Worm (Caenorhabditis elegans): ENCODE results near the gene C04F5.8.

Gene C04F5.8

ce11 chrV:5143785-5144184 is 30.2 kb upstream of the C04F5.8 start, which contains the start of gene srh-129:
TSS of gene srh-129 (minus strand) at chrV:5143885.
- TF ChIP-seq tbx-11 (GFP tag; IDR thresholded peaks at IDR 0.05) (no peak), aly-1 (tag; optimal IDR thresholded peaks at IDR 0.05) (no peak), hmbx-1 (tag; optimal IDR thresholded peaks at IDR 0.05) (no peak), ama-1 (optimal IDR thresholded peaks at IDR 0.05) (no peak), hmg-4 (GFP tag; optimal IDR thresholded peaks at IDR 0.05) (no peak), sea-1 (GFP tag; conservative IDR thresholded peaks at IDR 0.05) (no peak), pes-1 (GFP tag; IDR thresholded peaks at IDR 0.05) (no peak), tbx-37 (GFP tag; conservative IDR thresholded peaks at IDR 0.05) (no peak)

ce11 chrV:5137919-5138318 is 24.4 kb upstream of the C04F5.8 start, which contains the start of gene F14F9.3:
TSS of gene F14F9.3 (plus strand) at chrV:5138219.
- TF ChIP-seq hnd-1 (tag; optimal IDR thresholded peaks at IDR 0.05) (no peak), tra-4 (tag; optimal IDR thresholded peaks at IDR 0.05) (no peak), ceh-36 (tag; optimal IDR thresholded peaks at IDR 0.05) (no peak), ama-1 (optimal IDR thresholded peaks at IDR 0.05) (no peak), ets-7 (tag; optimal IDR thresholded peaks at IDR 0.05) (no peak), flt-1 (GFP tag; IDR thresholded peaks at IDR 0.05) (no peak), pes-1 (GFP tag; IDR thresholded peaks at IDR 0.05) (no peak), tbx-37 (GFP tag; conservative IDR thresholded peaks at IDR 0.05) (no peak), hmbx-1 (tag; optimal IDR thresholded peaks at IDR 0.05) (no peak), hmg-4 (GFP tag; optimal IDR thresholded peaks at IDR 0.05) (no peak), scrt-1 (GFP tag; IDR thresholded peaks at IDR 0.05) (no peak), B0310.2 (tag; optimal IDR thresholded peaks at IDR 0.05) (no peak), ceh-13 (GFP tag; optimal IDR thresholded peaks at IDR 0.05) (no peak), F13C5.2 (tag; optimal IDR thresholded peaks at IDR 0.05) (no peak), aly-1 (tag; optimal IDR thresholded peaks at IDR 0.05) (no peak), tbx-11 (GFP tag; IDR thresholded peaks at IDR 0.05) (no peak), sea-1 (GFP tag; conservative IDR thresholded peaks at IDR 0.05) (no peak)

ce11 chrV:5132441-5132840 is 18.9 kb upstream of the C04F5.8 start, which contains the start of gene F14F9.4:
TSS of gene F14F9.4 (plus strand) at chrV:5132741.
- no peak for TF ChIP-seq B0310.2 (tag; optimal IDR thresholded peaks at IDR 0.05)
- no peak for TF ChIP-seq ceh-36 (tag; optimal IDR thresholded peaks at IDR 0.05)
- TF ChIP-seq pes-1 (GFP tag; IDR thresholded peaks at IDR 0.05) = no peak
- TF ChIP-seq ama-1 (optimal IDR thresholded peaks at IDR 0.05) = no peak

DNA sequence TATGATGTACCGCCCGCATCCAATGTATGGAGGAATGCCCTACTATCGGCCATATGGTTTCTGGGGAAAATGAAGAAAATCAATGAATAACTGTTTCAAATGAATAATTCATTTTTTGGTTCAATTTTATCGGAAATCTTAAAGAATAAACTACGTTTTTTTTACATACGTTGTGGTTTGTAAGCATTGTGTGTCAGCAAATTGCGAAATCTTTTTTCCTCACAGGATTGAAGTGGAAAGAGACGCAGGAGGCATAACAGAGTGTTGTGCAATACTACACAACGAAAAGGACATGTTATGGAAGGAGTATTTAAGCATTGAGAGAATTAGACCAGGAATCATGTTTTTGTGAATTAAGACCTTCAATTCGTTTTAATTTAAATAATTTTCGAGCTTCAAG is 17.8 kb upstream of the C04F5.8 start:
- TF ChIP-seq ets-7 (tag; optimal IDR thresholded peaks at IDR 0.05) = no peak
- no peak for TF ChIP-seq tra-4 (tag; optimal IDR thresholded peaks at IDR 0.05)
- TF ChIP-seq hmg-4 (GFP tag; optimal IDR thresholded peaks at IDR 0.05) = no peak
- no peak for TF ChIP-seq hmbx-1 (tag; optimal IDR thresholded peaks at IDR 0.05)
- no peak for TF ChIP-seq tbx-37 (GFP tag; conservative IDR thresholded peaks at IDR 0.05)
- no peak for TF ChIP-seq flt-1 (GFP tag; IDR thresholded peaks at IDR 0.05)
- TF ChIP-seq F13C5.2 (tag; optimal IDR thresholded peaks at IDR 0.05) = no peak

- TF ChIP-seq ceh-36 (tag; optimal IDR thresholded peaks at IDR 0.05) (no peak), ama-1 (optimal IDR thresholded peaks at IDR 0.05) (no peak), ets-7 (tag; optimal IDR thresholded peaks at IDR 0.05) (no peak), F13C5.2 (tag; optimal IDR thresholded peaks at IDR 0.05) (no peak), tra-4 (tag; optimal IDR thresholded peaks at IDR 0.05) (no peak), tbx-11 (GFP tag; IDR thresholded peaks at IDR 0.05) (no peak), aly-1 (tag; optimal IDR thresholded peaks at IDR 0.05) (no peak), pes-1 (GFP tag; IDR thresholded peaks at IDR 0.05) (no peak), flt-1 (GFP tag; IDR thresholded peaks at IDR 0.05) (no peak), hnd-1 (tag; optimal IDR thresholded peaks at IDR 0.05) (no peak), hmg-4 (GFP tag; optimal IDR thresholded peaks at IDR 0.05) (no peak), tbx-37 (GFP tag; conservative IDR thresholded peaks at IDR 0.05) (no peak), B0310.2 (tag; optimal IDR thresholded peaks at IDR 0.05) (no peak), scrt-1 (GFP tag; IDR thresholded peaks at IDR 0.05) (no peak), hmbx-1 (tag; optimal IDR thresholded peaks at IDR 0.05) (no peak), sea-1 (GFP tag; conservative IDR thresholded peaks at IDR 0.05) (no peak), ceh-13 (GFP tag; optimal IDR thresholded peaks at IDR 0.05) (no peak)
These were observed 16.5 kb upstream of the C04F5.8 start, which contains the start of gene F14F9.8 for ce11 chrV:5130018-5130417. TSS of gene F14F9.8 (plus strand) at chrV:5130318.

DNA sequence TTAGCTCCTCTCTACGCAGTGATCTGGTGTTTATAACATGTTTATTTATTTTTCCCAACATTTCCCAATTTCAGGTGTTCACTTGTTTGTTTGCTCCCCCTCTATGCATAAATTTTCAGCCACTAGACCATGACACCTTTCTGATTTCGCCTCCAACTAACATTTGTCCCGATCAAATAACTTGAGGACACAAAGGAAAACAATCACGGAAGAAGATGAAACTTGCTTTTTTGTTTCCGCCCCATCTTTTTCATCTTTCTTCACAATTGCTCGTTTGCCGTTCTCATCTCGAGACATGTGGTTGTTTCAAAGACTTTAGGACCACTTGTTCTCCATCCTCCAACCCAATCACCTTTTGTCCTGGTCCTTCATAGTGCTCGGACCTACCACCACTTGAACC is 13.2 kb upstream of the C04F5.8 start, which contains the start of gene F14F9.5:
TSS of gene F14F9.5 (plus strand) at position 301 of the 400 bp plus-strand sequence.
- TF ChIP-seq ceh-13 (GFP tag; optimal IDR thresholded peaks at IDR 0.05) = no peak
- TF ChIP-seq F13C5.2 (tag; optimal IDR thresholded peaks at IDR 0.05) = no peak
- no peak for TF ChIP-seq pes-1 (GFP tag; IDR thresholded peaks at IDR 0.05)
- TF ChIP-seq aly-1 (tag; optimal IDR thresholded peaks at IDR 0.05) = no peak
- no peak for TF ChIP-seq ama-1 (optimal IDR thresholded peaks at IDR 0.05)
- no peak for TF ChIP-seq tbx-11 (GFP tag; IDR thresholded peaks at IDR 0.05)
- no peak for TF ChIP-seq tra-4 (tag; optimal IDR thresholded peaks at IDR 0.05)
- TF ChIP-seq ceh-36 (tag; optimal IDR thresholded peaks at IDR 0.05) = no peak
- TF ChIP-seq B0310.2 (tag; optimal IDR thresholded peaks at IDR 0.05) = no peak
- TF ChIP-seq ets-7 (tag; optimal IDR thresholded peaks at IDR 0.05) = no peak
- TF ChIP-seq hmg-4 (GFP tag; optimal IDR thresholded peaks at IDR 0.05) = no peak
- no peak for TF ChIP-seq sea-1 (GFP tag; conservative IDR thresholded peaks at IDR 0.05)

DNA sequence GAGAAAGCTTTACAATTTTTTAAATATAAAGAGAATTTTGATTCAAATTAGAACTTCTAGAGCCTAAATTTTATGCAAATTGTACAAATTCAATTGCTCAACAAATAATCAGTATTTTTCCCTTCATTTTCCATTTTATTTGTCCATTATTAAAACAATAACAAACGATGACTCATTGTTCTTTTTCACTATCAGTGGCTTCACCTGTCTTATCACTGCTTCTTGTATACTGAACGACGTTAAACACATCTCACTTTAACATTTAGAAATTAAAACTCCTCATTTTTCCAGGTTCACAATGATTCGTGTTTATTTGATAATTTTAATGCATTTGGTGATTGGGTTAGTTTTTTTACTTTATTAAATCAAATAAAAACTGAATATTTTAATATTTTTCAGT is 6.1 kb upstream of the C04F5.8 start, which contains the start of gene sid-1:
TSS of gene sid-1 (plus strand) at position 292 of the 400 bp plus-strand sequence.
- TF ChIP-seq hnd-1 (tag; optimal IDR thresholded peaks at IDR 0.05) (no peak), scrt-1 (GFP tag; IDR thresholded peaks at IDR 0.05) (no peak), ets-7 (tag; optimal IDR thresholded peaks at IDR 0.05) (no peak), flt-1 (GFP tag; IDR thresholded peaks at IDR 0.05) (no peak)

DNA sequence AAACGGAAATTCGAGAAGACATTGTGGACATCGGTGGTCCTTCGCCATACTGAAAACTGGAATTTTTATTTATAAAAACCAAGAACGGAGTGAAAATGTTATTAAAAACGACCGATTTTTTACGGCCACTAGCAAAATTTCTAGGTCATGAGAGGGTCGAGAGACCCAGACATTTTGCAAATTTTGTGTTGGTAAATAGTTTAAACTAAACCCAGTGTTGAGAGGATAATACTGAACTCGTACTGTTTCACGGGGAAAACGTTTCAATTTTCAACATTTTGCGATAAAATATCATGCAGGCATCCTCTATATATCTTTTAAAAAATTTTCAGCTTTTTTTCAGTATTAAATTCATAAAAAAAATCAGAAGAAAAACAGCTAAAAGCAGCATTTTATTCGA is 5.6 kb upstream of the C04F5.8 start, which contains the start of gene C04F5.9:
TSS of gene C04F5.9 (minus strand) at position 101 of the 400 bp plus-strand sequence.
- no peak for TF ChIP-seq B0310.2 (tag; optimal IDR thresholded peaks at IDR 0.05)
- TF ChIP-seq hmg-4 (GFP tag; optimal IDR thresholded peaks at IDR 0.05) = no peak
- TF ChIP-seq F13C5.2 (tag; optimal IDR thresholded peaks at IDR 0.05) = no peak
- no peak for TF ChIP-seq ets-7 (tag; optimal IDR thresholded peaks at IDR 0.05)
- no peak for TF ChIP-seq ama-1 (optimal IDR thresholded peaks at IDR 0.05)
- no peak for TF ChIP-seq flt-1 (GFP tag; IDR thresholded peaks at IDR 0.05)
- no peak for TF ChIP-seq tbx-11 (GFP tag; IDR thresholded peaks at IDR 0.05)
- no peak for TF ChIP-seq tra-4 (tag; optimal IDR thresholded peaks at IDR 0.05)
- TF ChIP-seq tbx-37 (GFP tag; conservative IDR thresholded peaks at IDR 0.05) = no peak
- no peak for TF ChIP-seq aly-1 (tag; optimal IDR thresholded peaks at IDR 0.05)
- TF ChIP-seq hmbx-1 (tag; optimal IDR thresholded peaks at IDR 0.05) = no peak
- no peak for TF ChIP-seq scrt-1 (GFP tag; IDR thresholded peaks at IDR 0.05)
- TF ChIP-seq pes-1 (GFP tag; IDR thresholded peaks at IDR 0.05) = no peak
- TF ChIP-seq sea-1 (GFP tag; conservative IDR thresholded peaks at IDR 0.05) = no peak
- no peak for TF ChIP-seq ceh-36 (tag; optimal IDR thresholded peaks at IDR 0.05)
- TF ChIP-seq ceh-13 (GFP tag; optimal IDR thresholded peaks at IDR 0.05) = no peak
- TF ChIP-seq hnd-1 (tag; optimal IDR thresholded peaks at IDR 0.05) = no peak

Data from whole organism, early embryonic.